Fruit fly (Drosophila melanogaster) whole organism, prepupa: ENCODE results near the gene brat.

Experiments used
- Blimp-1 ChIP-seq: fragments of 200-800 bp; sonication (Bioruptor generic); optimal IDR thresholded peaks from 3 replicates; lab custom pipeline; 2017; ENCODE audit warnings: missing biosample characterization, missing genetic modification characterization, mild to moderate bottlenecking, moderate library complexity, missing genetic modification reagents
- CG10631 ChIP-seq: fragments of 200-800 bp; sonication (Bioruptor generic); optimal IDR thresholded peaks from 2 replicates; lab custom pipeline; 2016; ENCODE audit warnings: missing biosample characterization, missing genetic modification characterization
- CG10669 ChIP-seq: fragments of 200-800 bp; sonication (Bioruptor generic); optimal IDR thresholded peaks from 3 replicates; lab custom pipeline; 2018; ENCODE audit warnings: missing biosample characterization, mild to moderate bottlenecking, missing genetic modification characterization, moderate library complexity
- CG11762 ChIP-seq: fragments of 200-800 bp; sonication (Bioruptor generic); optimal IDR thresholded peaks from 3 replicates; lab custom pipeline; 2016; ENCODE audit warnings: missing biosample characterization, missing genetic modification characterization; ENCODE audit not compliant: insufficient read depth
- CG15336 ChIP-seq: fragments of 200-800 bp; sonication (Bioruptor generic); IDR thresholded peaks from 2 replicates; pipeline ENCODE4 v1.3.6; 2022; ENCODE audit warnings: missing biosample characterization, missing genetic modification characterization
- CG1621 ChIP-seq: fragments of 200-800 bp; sonication (Bioruptor generic); optimal IDR thresholded peaks from 3 replicates; lab custom pipeline; 2018; ENCODE audit warnings: missing biosample characterization, mild to moderate bottlenecking, missing genetic modification characterization
- CG16779 ChIP-seq: fragments of 200-800 bp; sonication (Bioruptor generic); optimal IDR thresholded peaks from 3 replicates; lab custom pipeline; 2017; ENCODE audit warnings: missing biosample characterization, mild to moderate bottlenecking, missing genetic modification characterization
- CG3032 ChIP-seq: fragments of 200-800 bp; optimal IDR thresholded peaks from 2 replicates; lab custom pipeline; 2019; ENCODE audit warnings: missing biosample characterization, mild to moderate bottlenecking, missing genetic modification characterization, moderate library complexity
- CG32006 ChIP-seq: fragments of 200-800 bp; sonication (Bioruptor generic); optimal IDR thresholded peaks from 3 replicates; lab custom pipeline; 2017; ENCODE audit warnings: missing biosample characterization, mild to moderate bottlenecking, missing genetic modification characterization
- CG3919 ChIP-seq: fragments of 200-800 bp; sonication (Bioruptor generic); optimal IDR thresholded peaks from 3 replicates; lab custom pipeline; 2016; ENCODE audit warnings: missing biosample characterization, missing genetic modification characterization
- CG4318 ChIP-seq: fragments of 200-800 bp; sonication (Bioruptor generic); optimal IDR thresholded peaks from 3 replicates; lab custom pipeline; 2017; ENCODE audit warnings: missing biosample characterization, mild to moderate bottlenecking, missing genetic modification characterization
- CG6163 ChIP-seq: fragments of 200-800 bp; sonication (Bioruptor generic); IDR thresholded peaks from 3 replicates; pipeline ENCODE4 v1.3.6; 2022; ENCODE audit warnings: missing biosample characterization, missing genetic modification characterization
- CG6276 ChIP-seq: fragments of 200-800 bp; sonication (Bioruptor generic); optimal IDR thresholded peaks from 2 replicates; lab custom pipeline; 2017; ENCODE audit warnings: missing biosample characterization, mild to moderate bottlenecking, missing genetic modification characterization
- CG6792 ChIP-seq: fragments of 200-800 bp; sonication (Bioruptor generic); optimal IDR thresholded peaks from 3 replicates; lab custom pipeline; 2016; ENCODE audit warnings: missing biosample characterization, missing genetic modification characterization
- CG6808 ChIP-seq: fragments of 200-800 bp; sonication (Bioruptor generic); optimal IDR thresholded peaks from 3 replicates; lab custom pipeline; 2017; ENCODE audit warnings: missing biosample characterization, missing genetic modification characterization, mild to moderate bottlenecking, moderate library complexity, missing genetic modification reagents
- CG7368 ChIP-seq: fragments of 200-800 bp; sonication (Bioruptor generic); optimal IDR thresholded peaks from 3 replicates; lab custom pipeline; 2016; ENCODE audit warnings: missing biosample characterization, missing genetic modification characterization
- CG8119 ChIP-seq: fragments of 200-800 bp; sonication (Bioruptor generic); IDR thresholded peaks from 3 replicates; pipeline ENCODE4 v1.3.6; 2022; ENCODE audit warnings: missing biosample characterization, missing genetic modification characterization
- CG8319 ChIP-seq: fragments of 200-800 bp; sonication (Bioruptor generic); optimal IDR thresholded peaks from 3 replicates; lab custom pipeline; 2016; ENCODE audit warnings: missing biosample characterization, missing genetic modification characterization
- CG8632 ChIP-seq: fragments of 200-800 bp; sonication (Bioruptor generic); optimal IDR thresholded peaks from 3 replicates; lab custom pipeline; 2016; ENCODE audit warnings: missing biosample characterization, missing genetic modification characterization
- CG9139 ChIP-seq: fragments of 200-800 bp; sonication (Bioruptor generic); optimal IDR thresholded peaks from 3 replicates; lab custom pipeline; 2017; ENCODE audit warnings: missing biosample characterization, mild to moderate bottlenecking, missing genetic modification characterization
- Eip75B ChIP-seq: fragments of 200-800 bp; sonication (Bioruptor generic); optimal IDR thresholded peaks from 3 replicates; lab custom pipeline; 2016; ENCODE audit warnings: missing biosample characterization, missing genetic modification characterization
- Eip78C ChIP-seq: fragments of 200-800 bp; sonication (Bioruptor generic); peaks from one replicate; lab custom pipeline; 2016; ENCODE audit warnings: missing biosample characterization, missing genetic modification characterization
- Eip93F ChIP-seq: fragments of 200-800 bp; sonication (Bioruptor generic); optimal IDR thresholded peaks from 2 replicates; lab custom pipeline; 2016; ENCODE audit warnings: missing biosample characterization, mild to moderate bottlenecking, missing genetic modification characterization
- Ets21C ChIP-seq: fragments of 200-800 bp; sonication (Bioruptor generic); optimal IDR thresholded peaks from 3 replicates; lab custom pipeline; 2016; ENCODE audit warnings: missing biosample characterization, missing genetic modification characterization
- Ets96B ChIP-seq: fragments of 200-800 bp; optimal IDR thresholded peaks from 2 replicates; lab custom pipeline; 2019; ENCODE audit warnings: missing biosample characterization, mild to moderate bottlenecking, missing genetic modification characterization, moderate library complexity
- Gug ChIP-seq: fragments of 200-800 bp; sonication (Bioruptor generic); IDR thresholded peaks from 2 replicates; pipeline ENCODE4 v1.3.6; 2022; ENCODE audit warnings: missing biosample characterization, missing genetic modification characterization
- Hr38 ChIP-seq: sonication (Bioruptor generic); optimal IDR thresholded peaks from 2 replicates; lab custom pipeline; 2016; ENCODE audit warnings: missing biosample characterization, missing genetic modification characterization
- Hr39 ChIP-seq: fragments of 200-800 bp; sonication (Bioruptor generic); optimal IDR thresholded peaks from 2 replicates; lab custom pipeline; 2016; ENCODE audit warnings: missing biosample characterization, missing genetic modification characterization
- Lpt ChIP-seq: fragments of 200-800 bp; sonication (Bioruptor generic); optimal IDR thresholded peaks from 3 replicates; lab custom pipeline; 2016; ENCODE audit warnings: missing biosample characterization, missing genetic modification characterization
- Met ChIP-seq: fragments of 200-800 bp; sonication (Bioruptor generic); optimal IDR thresholded peaks from 3 replicates; lab custom pipeline; 2016; ENCODE audit warnings: missing biosample characterization, missing genetic modification characterization
- OdsH ChIP-seq: fragments of 200-800 bp; sonication (Bioruptor generic); optimal IDR thresholded peaks from 3 replicates; lab custom pipeline; 2016; ENCODE audit warnings: missing biosample characterization, missing genetic modification characterization
- Smox ChIP-seq: fragments of 200-800 bp; sonication (Bioruptor generic); optimal IDR thresholded peaks from 3 replicates; lab custom pipeline; 2016; ENCODE audit warnings: missing biosample characterization, missing genetic modification characterization
- Sox14 ChIP-seq: fragments of 200-800 bp; sonication (Bioruptor generic); optimal IDR thresholded peaks from 3 replicates; lab custom pipeline; 2016; ENCODE audit warnings: missing biosample characterization, missing genetic modification characterization
- Sox15 ChIP-seq: fragments of 200-800 bp; sonication (Bioruptor generic); optimal IDR thresholded peaks from 3 replicates; lab custom pipeline; 2016; ENCODE audit warnings: missing biosample characterization, missing genetic modification characterization
- achi ChIP-seq: fragments of 200-800 bp; sonication (Bioruptor generic); optimal IDR thresholded peaks from 3 replicates; lab custom pipeline; 2016; ENCODE audit warnings: missing biosample characterization, missing genetic modification characterization
- acj6 ChIP-seq: fragments of 200-800 bp; sonication (Bioruptor generic); optimal IDR thresholded peaks from 3 replicates; lab custom pipeline; 2016; ENCODE audit warnings: missing biosample characterization, missing genetic modification characterization
- cyc ChIP-seq: fragments of 200-800 bp; sonication (Bioruptor generic); optimal IDR thresholded peaks from 3 replicates; lab custom pipeline; 2016; ENCODE audit warnings: missing biosample characterization, missing genetic modification characterization
- dac ChIP-seq: fragments of 200-800 bp; sonication (Bioruptor generic); optimal IDR thresholded peaks from 2 replicates; lab custom pipeline; 2017; ENCODE audit warnings: missing biosample characterization, mild to moderate bottlenecking, missing genetic modification characterization
- dsx ChIP-seq: fragments of 200-800 bp; optimal IDR thresholded peaks from 3 replicates; lab custom pipeline; 2019; ENCODE audit warnings: missing biosample characterization, mild to moderate bottlenecking, missing genetic modification characterization, moderate library complexity; ENCODE audit not compliant: poor library complexity, severe bottlenecking
- eg ChIP-seq: fragments of 200-800 bp; sonication (Bioruptor generic); IDR thresholded peaks from 3 replicates; pipeline ENCODE4 v1.3.6; 2022; ENCODE audit warnings: missing biosample characterization, missing genetic modification characterization
- esn ChIP-seq: fragments of 200-800 bp; sonication (Bioruptor generic); optimal IDR thresholded peaks from 2 replicates; lab custom pipeline; 2016; ENCODE audit warnings: missing biosample characterization, mild to moderate bottlenecking, missing genetic modification characterization, moderate library complexity
- fd59A ChIP-seq: fragments of 200-800 bp; sonication (Bioruptor generic); optimal IDR thresholded peaks from 2 replicates; lab custom pipeline; 2017; ENCODE audit warnings: missing biosample characterization, mild to moderate bottlenecking, missing genetic modification characterization, missing genetic modification reagents
- fd85E ChIP-seq: fragments of 200-800 bp; sonication (Bioruptor generic); optimal IDR thresholded peaks from 3 replicates; lab custom pipeline; 2016; ENCODE audit warnings: missing biosample characterization, missing genetic modification characterization
- lz ChIP-seq: fragments of 200-800 bp; sonication (Bioruptor generic); optimal IDR thresholded peaks from 3 replicates; lab custom pipeline; 2016; ENCODE audit warnings: missing biosample characterization, missing genetic modification characterization
- net ChIP-seq: fragments of 200-800 bp; sonication (Bioruptor generic); optimal IDR thresholded peaks from 3 replicates; lab custom pipeline; 2016; ENCODE audit warnings: missing biosample characterization, missing genetic modification characterization
- pdm3 ChIP-seq: fragments of 200-800 bp; sonication (Bioruptor generic); optimal IDR thresholded peaks from 3 replicates; lab custom pipeline; 2016; ENCODE audit warnings: missing biosample characterization, missing genetic modification characterization
- svp ChIP-seq: fragments of 200-800 bp; sonication (Bioruptor generic); peaks from one replicate; lab custom pipeline; 2016; ENCODE audit warnings: missing biosample characterization, missing genetic modification characterization
- vri ChIP-seq: fragments of 200-800 bp; sonication (Bioruptor generic); optimal IDR thresholded peaks from 3 replicates; lab custom pipeline; 2016; ENCODE audit warnings: missing biosample characterization, mild to moderate bottlenecking, missing genetic modification characterization

brat gene

dm6 chr2L:19140984-19141262 lies 7.3 kb downstream of the brat start (continued):
- TF ChIP-seq CG6276 (peak; percentile 45), net (GFP tag; lab: Kevin White, UChicago) (no peak), Ets21C (peak; percentile 42), OdsH (GFP tag; lab: Kevin White, UChicago) (peak; percentile 46), lz (GFP tag; lab: Kevin White, UChicago) (peak; percentile 38), CG11762 (GFP tag; lab: Kevin White, UChicago) (no peak), CG32006 (GFP tag; lab: Kevin White, UChicago) (peak; percentile 66), CG7368 (GFP tag; lab: Kevin White, UChicago) (no peak), CG9139 (no peak), CG6808 (no peak), Eip75B (GFP tag; lab: Kevin White, UChicago) (no peak), fd59A (GFP tag; lab: Kevin White, UChicago) (peak; percentile 7), eg (GFP tag; lab: Robert Waterston, UW) (peak; percentile 45; the same call in 2 of the 3 replicates), Sox15 (no peak)

- peak; percentile 81 for TF ChIP-seq CG8632 (GFP tag; lab: Kevin White, UChicago)
- TF ChIP-seq Sox14 (GFP tag; lab: Kevin White, UChicago): peak; percentile 93
- peak; percentile 55 for TF ChIP-seq CG7368 (GFP tag; lab: Kevin White, UChicago)
- TF ChIP-seq CG11762 (GFP tag; lab: Kevin White, UChicago): peak; percentile 73
- no peak for TF ChIP-seq CG9139
- peak; percentile 78 for TF ChIP-seq Blimp-1
- peak; percentile 36 for TF ChIP-seq dsx (GFP tag; lab: Kevin White, UChicago)
- peak; percentile 94 for TF ChIP-seq Hr39 (GFP tag; lab: Kevin White, UChicago)
- peak; percentile 87 for TF ChIP-seq achi (GFP tag; lab: Kevin White, UChicago)
- TF ChIP-seq CG10631 (GFP tag; lab: Kevin White, UChicago): peak; percentile 87
- TF ChIP-seq CG1621 (tag; lab: Kevin White, UChicago): peak; percentile 63
- peak; percentile 80 for TF ChIP-seq Eip75B (GFP tag; lab: Kevin White, UChicago)
- peak; percentile 63 for TF ChIP-seq CG16779 (tag; lab: Kevin White, UChicago)
- TF ChIP-seq Gug: peak; percentile 74
- peak; percentile 85 for TF ChIP-seq Lpt
- TF ChIP-seq CG15336 (GFP tag; lab: Robert Waterston, UW): peak; percentile 79
- TF ChIP-seq CG8119: peak; percentile 87
- TF ChIP-seq Eip78C (GFP tag; lab: Kevin White, UChicago): peak; percentile 97
- TF ChIP-seq CG4318 (GFP tag; lab: Kevin White, UChicago): peak; percentile 90
- no peak for TF ChIP-seq Hr38 (GFP tag; lab: Kevin White, UChicago)
- peak; percentile 91 for TF ChIP-seq Smox
- TF ChIP-seq svp (GFP tag; lab: Kevin White, UChicago): peak; percentile 96
- peak; percentile 32 for TF ChIP-seq fd85E (GFP tag; lab: Kevin White, UChicago)
- TF ChIP-seq CG6792 (GFP tag; lab: Kevin White, UChicago): peak; percentile 82
- peak; percentile 91 for TF ChIP-seq cyc (GFP tag; lab: Kevin White, UChicago)
- peak; percentile 67 for TF ChIP-seq CG8319 (GFP tag; lab: Kevin White, UChicago)
- TF ChIP-seq CG32006 (GFP tag; lab: Kevin White, UChicago): peak; percentile 95
- peak; percentile 88 for TF ChIP-seq net (GFP tag; lab: Kevin White, UChicago)
- TF ChIP-seq acj6 (GFP tag; lab: Kevin White, UChicago): peak; percentile 89
- TF ChIP-seq CG6808: peak; percentile 77
- TF ChIP-seq eg (GFP tag; lab: Robert Waterston, UW): peak; percentile 78
- TF ChIP-seq CG10669 (GFP tag; lab: Kevin White, UChicago): peak; percentile 74
- TF ChIP-seq Eip93F (GFP tag; lab: Kevin White, UChicago): peak; percentile 78
- TF ChIP-seq Met (GFP tag; lab: Kevin White, UChicago): peak; percentile 93
- TF ChIP-seq vri (GFP tag; lab: Kevin White, UChicago): peak; percentile 84
- TF ChIP-seq dac (GFP tag; lab: Kevin White, UChicago): peak; percentile 75
- peak; percentile 87 for TF ChIP-seq OdsH (GFP tag; lab: Kevin White, UChicago)
- TF ChIP-seq Ets96B (tag; lab: Kevin White, UChicago): peak; percentile 57
- peak; percentile 73 for TF ChIP-seq fd59A (GFP tag; lab: Kevin White, UChicago)
- TF ChIP-seq pdm3 (GFP tag; lab: Kevin White, UChicago): peak; percentile 86
- TF ChIP-seq CG6163 (GFP tag; lab: Robert Waterston, UW): peak; percentile 59
- peak; percentile 76 for TF ChIP-seq CG3032
- peak; percentile 93 for TF ChIP-seq esn (GFP tag; lab: Kevin White, UChicago)
- peak; percentile 87 for TF ChIP-seq CG3919 (GFP tag; lab: Kevin White, UChicago)
Observed at dm6 chr2L:19141435-19142126, 8.0 kb downstream of the brat start.
